Worm (Caenorhabditis elegans) whole organism, midembryonic: ENCODE data around the gene B0244.6.

ENCODE experiments used
- cog-1 ChIP-seq: sonication (generic microtip); optimal IDR thresholded peaks from 2 replicates; lab custom pipeline; 2016; ENCODE audit warnings: missing genetic modification characterization, missing compliant biosample characterization
- flt-1 ChIP-seq: fragments of 200-800 bp; sonication (Bioruptor generic); IDR thresholded peaks from 2 replicates; pipeline ENCODE4 v1.3.6; 2022; ENCODE audit warnings: missing genetic modification characterization, missing compliant biosample characterization
- klf-2 ChIP-seq: fragments of 200-800 bp; sonication (Bioruptor generic); conservative IDR thresholded peaks from 2 replicates; pipeline ENCODE4 v1.3.6; 2022; ENCODE audit warnings: missing genetic modification reagents, missing genetic modification characterization, missing compliant biosample characterization
- tab-1 ChIP-seq: fragments of 200-800 bp; sonication (Bioruptor generic); IDR thresholded peaks from 2 replicates; pipeline ENCODE4 v1.3.6; 2022; ENCODE audit warnings: missing genetic modification characterization, missing compliant biosample characterization

- TF ChIP-seq flt-1 (GFP tag; lab: Robert Waterston, UW) (no peak), tab-1 (GFP tag; lab: Robert Waterston, UW) (no peak), klf-2 (GFP tag; lab: Robert Waterston, UW) (no peak), cog-1 (no peak)
Observed at ce11 chrIII:5701491-5701890, 36.3 kb upstream of the B0244.6 start.
